Worm (Caenorhabditis elegans): Measurements from ENCODE around the gene panl-3.

Gene panl-3

DNA sequence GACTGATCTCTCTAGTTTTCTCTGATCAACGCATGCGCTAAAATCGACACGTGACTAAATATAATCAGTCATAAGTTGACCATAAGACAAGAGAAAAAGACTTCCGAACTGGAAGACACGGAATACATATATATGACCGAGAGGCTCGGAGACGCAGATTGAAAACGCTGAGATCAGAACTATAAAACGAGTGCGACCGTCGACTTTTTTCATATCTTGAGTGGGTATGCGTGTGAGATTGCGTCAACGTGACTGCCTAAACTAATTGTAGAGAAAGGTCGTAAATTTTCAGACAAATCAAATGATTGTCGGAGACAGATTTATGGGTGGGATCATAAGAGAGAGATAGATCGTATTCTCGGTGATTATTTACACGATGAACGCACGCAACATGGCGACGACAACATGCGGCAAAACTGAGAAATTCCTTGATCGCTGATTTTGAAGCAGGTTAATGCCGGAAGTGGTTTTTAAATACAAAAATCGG lies 11.3 kb upstream of the panl-3 start (continued):
- TF ChIP-seq jun-1 (tag; optimal IDR thresholded peaks at IDR 0.05) (peak; percentile 55), snpc-4 (tag; optimal IDR thresholded peaks at IDR 0.05) (no peak), hmg-11 (tag; optimal IDR thresholded peaks at IDR 0.05) (no peak)

DNA sequence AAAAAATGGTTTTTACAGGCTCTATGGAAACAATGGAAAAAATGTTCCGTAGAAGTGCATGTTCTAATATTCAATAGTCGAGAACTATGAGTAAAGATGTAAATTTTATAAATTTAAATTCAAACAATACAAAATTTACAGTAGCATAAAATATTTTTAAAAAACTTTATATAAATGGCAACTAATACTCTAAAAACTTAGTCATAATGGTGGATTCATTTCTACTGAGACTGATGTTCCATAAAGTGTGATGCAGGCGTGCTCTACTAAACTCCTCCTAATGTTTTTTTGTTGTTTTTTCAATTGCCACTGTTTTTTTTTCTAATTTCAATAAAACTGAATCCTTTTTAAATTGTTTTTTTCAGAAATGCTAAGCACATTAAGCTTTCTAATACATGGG lies 10.7 kb upstream of the panl-3 start, which contains the start of gene gtap-2:
TSS of gene gtap-2 (plus strand) at position 366 of the 400 bp plus-strand sequence.
- no peak for TF ChIP-seq nhr-76 (tag; optimal IDR thresholded peaks at IDR 0.05)
- peak; percentile 60 for TF ChIP-seq pha-4 (tag; optimal IDR thresholded peaks at IDR 0.05)
- TF ChIP-seq nhr-43 (tag; optimal IDR thresholded peaks at IDR 0.05; ENCODE audit: poor library complexity, severe bottlenecking), result peak; percentile 17
- TF ChIP-seq lin-15B (tag; optimal IDR thresholded peaks at IDR 0.05), result peak; percentile 32
- TF ChIP-seq nfya-1 (tag; optimal IDR thresholded peaks at IDR 0.05; ENCODE audit: insufficient read depth), result peak; percentile 18
- no peak for TF ChIP-seq mdl-1 (tag; optimal IDR thresholded peaks at IDR 0.05)
- peak in 1 of 2 experiments; percentile 20 for TF ChIP-seq eor-1 (tag; optimal IDR thresholded peaks at IDR 0.05)
- TF ChIP-seq tbx-2 (tag; optimal IDR thresholded peaks at IDR 0.05), result no peak

DNA sequence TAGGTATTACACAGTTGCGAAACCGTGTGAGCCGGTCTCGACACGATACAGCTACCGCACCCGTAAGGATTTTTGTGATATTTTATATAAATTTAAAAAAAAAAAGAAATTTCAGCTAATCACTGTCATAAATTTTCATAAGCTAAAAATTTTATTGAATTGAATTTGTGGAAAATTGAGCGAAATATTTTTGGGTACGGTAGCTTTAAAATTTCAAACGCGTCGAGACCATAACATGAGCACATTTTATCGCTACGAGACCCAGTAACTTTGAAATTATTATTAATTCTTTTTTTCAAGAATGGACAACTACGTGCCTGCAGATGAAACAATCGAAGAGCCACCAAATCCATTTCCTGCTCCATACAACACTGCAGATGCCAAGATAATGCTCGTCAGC lies 5.7 kb upstream of the panl-3 start, which contains the start of gene ZK632.14:
TSS of gene ZK632.14 (plus strand) at position 301 of the 400 bp plus-strand sequence.
- TF ChIP-seq ama-1 (optimal IDR thresholded peaks at IDR 0.05) (no peak), elt-3 (tag; optimal IDR thresholded peaks at IDR 0.05) (no peak), zag-1 (tag; optimal IDR thresholded peaks at IDR 0.05) (no peak), hmg-11 (tag; optimal IDR thresholded peaks at IDR 0.05) (no peak), ZK546.5 (tag; optimal IDR thresholded peaks at IDR 0.05) (no peak), elt-2 (tag; optimal IDR thresholded peaks at IDR 0.05) (no peak), lin-15B (tag; optimal IDR thresholded peaks at IDR 0.05) (no peak), aly-2 (tag; optimal IDR thresholded peaks at IDR 0.05) (no peak), mml-1 (tag; optimal IDR thresholded peaks at IDR 0.05) (no peak)

DNA sequence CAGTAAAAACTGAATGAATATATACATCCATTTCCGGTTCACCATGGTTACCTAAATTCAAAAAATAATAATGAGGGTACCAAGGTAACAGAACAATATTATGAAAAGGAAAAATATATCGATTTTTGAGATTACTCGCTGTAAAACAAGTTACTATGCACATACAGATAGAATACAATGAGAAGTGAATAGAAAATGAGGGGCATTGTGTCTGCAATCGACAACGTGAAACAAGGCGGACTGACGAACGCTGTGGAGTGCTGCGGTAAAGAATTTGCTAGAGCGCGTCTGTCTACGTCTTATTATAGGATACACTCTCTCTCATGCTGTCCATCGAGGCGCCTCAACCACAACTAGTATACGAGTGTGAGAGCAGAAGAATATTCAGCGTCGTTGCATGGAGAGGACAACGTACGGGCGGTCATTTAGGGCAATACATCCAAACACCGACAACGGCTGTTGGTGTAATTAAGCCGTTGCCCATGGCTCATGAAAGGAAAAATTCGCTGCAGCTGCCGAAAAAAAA lies 1.7 kb upstream of the panl-3 start, which contains the start of gene cnx-1:
TSS of gene cnx-1 (minus strand) at position 51 of the 526 bp plus-strand sequence.
- TF ChIP-seq lsy-12 (tag; optimal IDR thresholded peaks at IDR 0.05) (no peak), nhr-12 (tag; optimal IDR thresholded peaks at IDR 0.05) (no peak), nhr-77 (tag; optimal IDR thresholded peaks at IDR 0.05) (no peak), ceh-9 (tag; optimal IDR thresholded peaks at IDR 0.05) (no peak), skn-1 (tag; optimal IDR thresholded peaks at IDR 0.05) (no peak), zag-1 (tag; optimal IDR thresholded peaks at IDR 0.05) (no peak), ztf-4 (tag; optimal IDR thresholded peaks at IDR 0.05) (no peak), lin-15B (tag; optimal IDR thresholded peaks at IDR 0.05) (peak; percentile 16), sea-2 (GFP tag; optimal IDR thresholded peaks at IDR 0.05) (peak; percentile 8), nhr-23 (tag; optimal IDR thresholded peaks at IDR 0.05) (peak; percentile 28), lin-39 (tag; optimal IDR thresholded peaks at IDR 0.05) (peak; percentile 66), nfya-1 (tag; optimal IDR thresholded peaks at IDR 0.05; ENCODE audit: insufficient read depth) (peak; percentile 49), aly-2 (tag; optimal IDR thresholded peaks at IDR 0.05) (no peak), nhr-25 (tag; optimal IDR thresholded peaks at IDR 0.05) (peak; percentile 10), unc-62 (GFP tag; optimal IDR thresholded peaks at IDR 0.05) (no peak), tbx-2 (tag; optimal IDR thresholded peaks at IDR 0.05) (no peak), fkh-2 (tag; optimal IDR thresholded peaks at IDR 0.05) (no peak), pha-4 (tag; optimal IDR thresholded peaks at IDR 0.05) (peak; percentile 10), hmg-11 (tag; optimal IDR thresholded peaks at IDR 0.05) (peak; percentile 72), nhr-43 (tag; optimal IDR thresholded peaks at IDR 0.05; ENCODE audit: poor library complexity, severe bottlenecking) (no peak), ama-1 (optimal IDR thresholded peaks at IDR 0.05) (peak; percentile 41), ceh-82 (tag; optimal IDR thresholded peaks at IDR 0.05) (no peak), daf-12 (tag; optimal IDR thresholded peaks at IDR 0.05) (no peak), unc-39 (tag; optimal IDR thresholded peaks at IDR 0.05) (no peak)

DNA sequence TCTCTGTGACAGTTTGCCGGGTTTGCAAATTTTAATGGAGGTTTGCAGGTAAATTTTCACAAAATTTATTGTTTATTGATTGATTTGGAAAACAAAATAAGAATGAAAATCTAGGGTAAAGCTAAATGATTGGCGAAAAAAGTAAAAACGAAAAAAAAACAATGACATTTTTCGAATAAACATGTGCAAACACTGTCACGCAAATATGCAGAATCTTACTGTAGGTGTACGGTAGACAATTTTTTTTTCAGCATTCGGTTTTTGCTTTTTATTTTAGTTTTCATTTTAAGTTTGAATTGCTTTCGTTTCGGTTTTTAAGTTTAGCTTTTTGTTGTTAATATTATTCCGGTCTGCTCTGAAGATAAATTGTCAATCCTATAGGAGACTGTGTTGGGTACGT lies 962 bp upstream of the panl-3 start:
- no peak for TF ChIP-seq elt-2 (tag; optimal IDR thresholded peaks at IDR 0.05)
- TF ChIP-seq elt-3 (tag; optimal IDR thresholded peaks at IDR 0.05), result no peak
- no peak for TF ChIP-seq eor-1 (tag; optimal IDR thresholded peaks at IDR 0.05)
- TF ChIP-seq aly-2 (tag; optimal IDR thresholded peaks at IDR 0.05), result no peak
- TF ChIP-seq ceh-28 (tag; optimal IDR thresholded peaks at IDR 0.05), result peak; percentile 5
- no peak for TF ChIP-seq ceh-16 (tag; optimal IDR thresholded peaks at IDR 0.05)
- TF ChIP-seq nhr-23 (tag; optimal IDR thresholded peaks at IDR 0.05), result no peak

Measured in whole organism, L3 larva.